Fruit fly (Drosophila melanogaster) whole organism, pupa: ENCODE data around the gene niki.

ENCODE experiments used
- CG10348 ChIP-seq: fragments of 200-800 bp; sonication (Bioruptor generic); IDR thresholded peaks from 2 replicates; pipeline ENCODE4 v1.3.6; 2022; ENCODE audit warnings: missing biosample characterization, missing genetic modification characterization
- CG12605 ChIP-seq: fragments of 200-800 bp; sonication (Bioruptor generic); IDR thresholded peaks from 2 replicates; pipeline ENCODE4 v1.3.6; 2022; ENCODE audit warnings: missing biosample characterization, missing genetic modification characterization
- CG13204 ChIP-seq: fragments of 200-800 bp; sonication (Bioruptor generic); optimal IDR thresholded peaks from 2 replicates; lab custom pipeline; 2018; ENCODE audit warnings: missing biosample characterization, mild to moderate bottlenecking, missing genetic modification characterization, moderate library complexity
- CG14655 ChIP-seq: fragments of 200-800 bp; sonication (Bioruptor generic); optimal IDR thresholded peaks from 3 replicates; lab custom pipeline; 2017; ENCODE audit warnings: mild to moderate bottlenecking, missing biosample characterization, missing genetic modification reagents, missing genetic modification characterization
- CG17806 ChIP-seq: fragments of 200-800 bp; sonication (Bioruptor generic); optimal IDR thresholded peaks from 2 replicates; lab custom pipeline; 2018; ENCODE audit warnings: missing biosample characterization, mild to moderate bottlenecking, missing genetic modification characterization, moderate library complexity
- CG32121 ChIP-seq: fragments of 200-800 bp; sonication (Bioruptor generic); IDR thresholded peaks from 2 replicates; pipeline ENCODE4 v1.3.6; 2022; ENCODE audit warnings: missing biosample characterization, missing genetic modification characterization
- CG34367 ChIP-seq: fragments of 200-800 bp; sonication (Bioruptor generic); optimal IDR thresholded peaks from 2 replicates; lab custom pipeline; 2018; ENCODE audit warnings: missing biosample characterization, mild to moderate bottlenecking, missing genetic modification characterization
- CG4496 ChIP-seq: fragments of 200-800 bp; sonication (Bioruptor generic); IDR thresholded peaks from 3 replicates; pipeline ENCODE4 v1.3.6; 2022; ENCODE audit warnings: missing biosample characterization, missing genetic modification characterization
- CG8301 ChIP-seq: fragments of 200-800 bp; sonication (Bioruptor generic); optimal IDR thresholded peaks from 2 replicates; lab custom pipeline; 2018; ENCODE audit warnings: missing biosample characterization, mild to moderate bottlenecking, missing genetic modification characterization
- CG9948 ChIP-seq: fragments of 200-800 bp; sonication (Bioruptor generic); optimal IDR thresholded peaks from 2 replicates; lab custom pipeline; 2018; ENCODE audit warnings: missing biosample characterization, mild to moderate bottlenecking, missing genetic modification characterization, moderate library complexity
- D1 ChIP-seq: fragments of 200-800 bp; sonication (Bioruptor generic); optimal IDR thresholded peaks from 2 replicates; lab custom pipeline; 2018; ENCODE audit warnings: missing biosample characterization, mild to moderate bottlenecking, missing genetic modification characterization, moderate library complexity
- EcR ChIP-seq: fragments of 200-800 bp; sonication (Bioruptor generic); optimal IDR thresholded peaks from 3 replicates; lab custom pipeline; 2019; ENCODE audit warnings: missing biosample characterization, missing genetic modification characterization, mild to moderate bottlenecking, moderate library complexity, missing genetic modification reagents
- Ets98B ChIP-seq: fragments of 200-800 bp; sonication (Bioruptor generic); IDR thresholded peaks from 2 replicates; pipeline ENCODE4 v1.3.6; 2022; ENCODE audit warnings: missing biosample characterization, missing genetic modification characterization
- Pif1A ChIP-seq: fragments of 200-800 bp; sonication (Bioruptor generic); optimal IDR thresholded peaks from 3 replicates; lab custom pipeline; 2016; ENCODE audit warnings: missing biosample characterization, missing genetic modification characterization
- fd96Ca ChIP-seq: fragments of 200-800 bp; sonication (Bioruptor generic); IDR thresholded peaks from 3 replicates; pipeline ENCODE4 v1.3.6; 2022; ENCODE audit warnings: missing biosample characterization, missing genetic modification characterization
- gl ChIP-seq: fragments of 200-800 bp; sonication (Bioruptor generic); optimal IDR thresholded peaks from 2 replicates; lab custom pipeline; 2018; ENCODE audit warnings: missing biosample characterization, mild to moderate bottlenecking, missing genetic modification characterization
- rn ChIP-seq: fragments of 200-800 bp; sonication (Bioruptor generic); IDR thresholded peaks from 2 replicates; pipeline ENCODE4 v1.3.6; 2022; ENCODE audit warnings: missing biosample characterization, missing genetic modification characterization

The niki gene

dm6 chr3R:24773016-24773415 lies 52.4 kb downstream of the niki start:
- TF ChIP-seq gl (no peak), rn (GFP tag; lab: Robert Waterston, UW) (no peak), CG13204 (GFP tag; lab: Kevin White, UChicago) (no peak), CG8301 (tag; lab: Kevin White, UChicago) (no peak), Pif1A (no peak), CG12605 (GFP tag; lab: Robert Waterston, UW) (no peak), EcR (no peak), CG14655 (GFP tag; lab: Kevin White, UChicago) (no peak), CG17806 (tag; lab: Kevin White, UChicago) (no peak), CG10348 (no peak), CG9948 (tag; lab: Kevin White, UChicago) (no peak), D1 (tag; lab: Kevin White, UChicago) (no peak), CG34367 (no peak), CG4496 (GFP tag; lab: Robert Waterston, UW) (no peak), Ets98B (GFP tag; lab: Robert Waterston, UW) (no peak), CG32121 (GFP tag; lab: Robert Waterston, UW) (no peak), fd96Ca (GFP tag; lab: Robert Waterston, UW) (no peak)
